Worm (Caenorhabditis elegans) whole organism, L2 larva: Measurements from ENCODE around the gene F52D1.2.

Experiments used
- C34F6.9 ChIP-seq: fragments of 150-350 bp; optimal IDR thresholded peaks from 2 replicates; lab custom pipeline; 2014; ENCODE audit warnings: missing biosample characterization, missing genetic modification characterization
- F13H6.1 ChIP-seq: sonication (generic microtip); optimal IDR thresholded peaks from 2 replicates; lab custom pipeline; 2016; ENCODE audit warnings: missing genetic modification characterization, missing compliant biosample characterization
- Y55F3AM.14 ChIP-seq: fragments of 200-800 bp; sonication (Bioruptor generic); optimal IDR thresholded peaks from 2 replicates; lab custom pipeline; 2018; ENCODE audit warnings: mild to moderate bottlenecking, missing genetic modification characterization, missing compliant biosample characterization
- ZK546.5 ChIP-seq: sonication (generic microtip); optimal IDR thresholded peaks from 2 replicates; lab custom pipeline; 2017; ENCODE audit warnings: missing biosample characterization, missing genetic modification characterization
- aly-2 ChIP-seq: fragments of 150-350 bp; optimal IDR thresholded peaks from 2 replicates; lab custom pipeline; 2014; ENCODE audit warnings: missing biosample characterization, missing genetic modification characterization
- blmp-1 ChIP-seq: sonication (generic microtip); optimal IDR thresholded peaks from 2 replicates; lab custom pipeline; 2017; ENCODE audit warnings: missing genetic modification characterization, mild to moderate bottlenecking, missing compliant biosample characterization, antibody characterized with exemption, moderate library complexity; ENCODE audit not compliant: insufficient read depth
- ceh-16 ChIP-seq: fragments of 150-350 bp; optimal IDR thresholded peaks from 2 replicates; lab custom pipeline; 2014; ENCODE audit warnings: missing biosample characterization, missing genetic modification characterization
- crh-2 ChIP-seq: sonication (generic microtip); optimal IDR thresholded peaks from 2 replicates; lab custom pipeline; 2017; ENCODE audit warnings: missing biosample characterization, missing genetic modification characterization
- dmd-4 ChIP-seq: sonication (generic microtip); optimal IDR thresholded peaks from 2 replicates; lab custom pipeline; 2017; ENCODE audit warnings: missing biosample characterization, missing genetic modification characterization
- egl-27 ChIP-seq: sonication (generic microtip); optimal IDR thresholded peaks from 3 replicates; lab custom pipeline; 2017; ENCODE audit warnings: missing biosample characterization, missing genetic modification reagents, missing genetic modification characterization
- elt-1 ChIP-seq: fragments of 150-350 bp; optimal IDR thresholded peaks from 2 replicates; lab custom pipeline; 2014; ENCODE audit warnings: missing biosample characterization, missing genetic modification characterization
- elt-3 ChIP-seq: sonication (generic microtip); optimal IDR thresholded peaks from 2 replicates; lab custom pipeline; 2017; ENCODE audit warnings: missing biosample characterization, missing genetic modification characterization
- fos-1 ChIP-seq: fragments of 150-350 bp; optimal IDR thresholded peaks from 2 replicates; lab custom pipeline; 2014; ENCODE audit warnings: missing biosample characterization, missing genetic modification characterization
- lin-11 ChIP-seq: fragments of 150-350 bp; sonication (generic microtip); optimal IDR thresholded peaks from 2 replicates; lab custom pipeline; 2014; ENCODE audit warnings: missing biosample characterization, missing genetic modification characterization, inconsistent platforms, mixed read lengths
- lin-13 ChIP-seq: fragments of 150-350 bp; optimal IDR thresholded peaks from 2 replicates; lab custom pipeline; 2014; ENCODE audit warnings: missing biosample characterization, missing genetic modification reagents, missing genetic modification characterization
- lsy-2 ChIP-seq, 2 experiments: fragments of 150-350 bp in 1 of 2; sonication (generic microtip) in 1 of 2; optimal IDR thresholded peaks; 2 replicates each; lab custom pipeline; 2014 to 2017; ENCODE audit warnings: missing biosample characterization in 2 of 2, missing genetic modification characterization in 2 of 2
- mab-5 ChIP-seq: fragments of 150-350 bp; optimal IDR thresholded peaks from 2 replicates; lab custom pipeline; 2014; ENCODE audit warnings: missing biosample characterization, missing genetic modification characterization
- mdl-1 ChIP-seq, 2 experiments: fragments of 150-350 bp in 1 of 2; sonication (generic microtip) in 1 of 2; optimal IDR thresholded peaks; 2 replicates each; lab custom pipeline; 2017; ENCODE audit warnings: missing biosample characterization in 2 of 2, missing genetic modification characterization in 2 of 2
- nhr-10 ChIP-seq: sonication (generic microtip); optimal IDR thresholded peaks from 2 replicates; lab custom pipeline; 2017; ENCODE audit warnings: missing biosample characterization, missing genetic modification characterization
- nhr-11 ChIP-seq: fragments of 150-350 bp; optimal IDR thresholded peaks from 2 replicates; lab custom pipeline; 2014; ENCODE audit warnings: missing biosample characterization, missing genetic modification characterization
- nhr-12 ChIP-seq: fragments of 150-350 bp; optimal IDR thresholded peaks from 2 replicates; lab custom pipeline; 2014; ENCODE audit warnings: missing biosample characterization, missing genetic modification characterization
- nhr-129 ChIP-seq: fragments of 150-350 bp; optimal IDR thresholded peaks from 2 replicates; lab custom pipeline; 2014; ENCODE audit warnings: missing biosample characterization, missing genetic modification characterization
- nhr-21 ChIP-seq: fragments of 150-350 bp; optimal IDR thresholded peaks from 2 replicates; lab custom pipeline; 2014; ENCODE audit warnings: missing biosample characterization, missing genetic modification characterization
- nhr-25 ChIP-seq: fragments of 150-350 bp; sonication (generic microtip); optimal IDR thresholded peaks from 3 replicates; lab custom pipeline; 2014; ENCODE audit warnings: missing biosample characterization, missing genetic modification characterization
- nhr-6 ChIP-seq: fragments of 150-350 bp; optimal IDR thresholded peaks from 2 replicates; lab custom pipeline; 2014; ENCODE audit warnings: missing biosample characterization, missing genetic modification characterization
- nhr-77 ChIP-seq: fragments of 150-350 bp; optimal IDR thresholded peaks from 2 replicates; lab custom pipeline; 2014; ENCODE audit warnings: missing biosample characterization, missing genetic modification characterization
- sem-4 ChIP-seq: fragments of 150-350 bp; optimal IDR thresholded peaks from 2 replicates; lab custom pipeline; 2014; ENCODE audit warnings: missing biosample characterization, missing genetic modification reagents, missing genetic modification characterization
- skn-1 ChIP-seq: sonication (generic microtip); optimal IDR thresholded peaks from 2 replicates; lab custom pipeline; 2017; ENCODE audit warnings: missing biosample characterization, missing genetic modification characterization
- sma-3 ChIP-seq: sonication (generic microtip); optimal IDR thresholded peaks from 2 replicates; lab custom pipeline; 2016; ENCODE audit warnings: missing genetic modification reagents, missing genetic modification characterization, missing compliant biosample characterization
- sma-9 ChIP-seq, 2 experiments: fragments of 150-350 bp in 1 of 2; sonication (generic microtip) in 1 of 2; optimal IDR thresholded peaks; 2 replicates each; lab custom pipeline; 2014 to 2016; ENCODE audit warnings: missing genetic modification characterization in 2 of 2, mild to moderate bottlenecking in 1 of 2, missing biosample characterization in 1 of 2, missing compliant biosample characterization in 1 of 2, missing genetic modification reagents in 1 of 2, moderate library complexity in 1 of 2
- unc-39 ChIP-seq: fragments of 150-350 bp; optimal IDR thresholded peaks from 2 replicates; lab custom pipeline; 2014; ENCODE audit warnings: missing biosample characterization, missing genetic modification characterization
- unc-55 ChIP-seq: fragments of 150-350 bp; sonication (generic microtip); optimal IDR thresholded peaks from 3 replicates; lab custom pipeline; 2014; ENCODE audit warnings: missing biosample characterization, missing genetic modification reagents, missing genetic modification characterization
- unc-62 ChIP-seq: fragments of 150-350 bp; optimal IDR thresholded peaks from 2 replicates; lab custom pipeline; 2014; ENCODE audit warnings: missing biosample characterization, missing genetic modification reagents, missing genetic modification characterization
- ztf-4 ChIP-seq: fragments of 150-350 bp; optimal IDR thresholded peaks from 2 replicates; lab custom pipeline; 2014; ENCODE audit warnings: missing biosample characterization, missing genetic modification characterization

F52D1.2 gene

ce11 chrX:439031-439430 is 11.0 kb downstream of the F52D1.2 start:
- TF ChIP-seq sma-9 (GFP tag; optimal IDR thresholded peaks at IDR 0.05; lab: Kevin White, UChicago): peak; percentile 15
- no peak for TF ChIP-seq sma-9 (tag; optimal IDR thresholded peaks at IDR 0.05; lab: Kevin White, UChicago)
- TF ChIP-seq crh-2 (tag; lab: Kevin White, UChicago): no peak
- TF ChIP-seq, all 48 proteins: peak for 1

- TF ChIP-seq ZK546.5 (tag; lab: Kevin White, UChicago) (no peak), fos-1 (tag; lab: Kevin White, UChicago) (peak; percentile 39), nhr-129 (no peak), lin-13 (GFP tag; lab: Kevin White, UChicago) (no peak), dmd-4 (tag; lab: Kevin White, UChicago) (no peak)
- TF ChIP-seq, all 48 proteins: peak for 1
These were observed 11.6 kb downstream of the F52D1.2 start for ce11 chrX:438396-438795.

ce11 chrX:433747-434146 is 16.3 kb downstream of the F52D1.2 start, which contains the start of gene dve-1:
Gene dve-1, minus strand, starts transcription at chrX:433812.
- TF ChIP-seq unc-39 (tag; lab: Kevin White, UChicago): no peak
- TF ChIP-seq ceh-16 (tag; lab: Kevin White, UChicago): no peak
- TF ChIP-seq lsy-2 (tag; optimal IDR thresholded peaks at IDR 0.05; lab: Kevin White, UChicago): no peak
- TF ChIP-seq nhr-11 (tag; lab: Kevin White, UChicago): no peak
- no peak for TF ChIP-seq C34F6.9 (tag; lab: Kevin White, UChicago)
- no peak for TF ChIP-seq ZK546.5 (tag; lab: Kevin White, UChicago)
- TF ChIP-seq unc-62: no peak
- TF ChIP-seq F13H6.1 (tag; lab: Kevin White, UChicago): no peak
- TF ChIP-seq, all 48 proteins: peak for 0

ce11 chrX:433029-433693 is 16.9 kb downstream of the F52D1.2 start:
- TF ChIP-seq elt-3 (tag; lab: Kevin White, UChicago) (no peak), egl-27 (tag; lab: Kevin White, UChicago) (no peak), sem-4 (peak; percentile 23), mab-5 (tag; lab: Kevin White, UChicago) (no peak), sma-9 (GFP tag; optimal IDR thresholded peaks at IDR 0.05; lab: Kevin White, UChicago) (peak; percentile 35), sma-9 (tag; optimal IDR thresholded peaks at IDR 0.05; lab: Kevin White, UChicago) (no peak), nhr-129 (peak; percentile 15), nhr-25 (tag; lab: Kevin White, UChicago) (peak; percentile 70), blmp-1 (tag; lab: Kevin White, UChicago) (peak; percentile 98), nhr-21 (tag; lab: Kevin White, UChicago) (peak; percentile 7)

ce11 chrX:431596-431995 is 18.4 kb downstream of the F52D1.2 start:
- no peak for TF ChIP-seq nhr-129
- TF ChIP-seq aly-2: no peak
- no peak for TF ChIP-seq ceh-16 (tag; lab: Kevin White, UChicago)
- TF ChIP-seq nhr-12 (tag; lab: Kevin White, UChicago): no peak
- TF ChIP-seq blmp-1 (tag; lab: Kevin White, UChicago): no peak
- no peak for TF ChIP-seq crh-2 (tag; lab: Kevin White, UChicago)
- TF ChIP-seq nhr-77 (tag; lab: Kevin White, UChicago): no peak

DNA sequence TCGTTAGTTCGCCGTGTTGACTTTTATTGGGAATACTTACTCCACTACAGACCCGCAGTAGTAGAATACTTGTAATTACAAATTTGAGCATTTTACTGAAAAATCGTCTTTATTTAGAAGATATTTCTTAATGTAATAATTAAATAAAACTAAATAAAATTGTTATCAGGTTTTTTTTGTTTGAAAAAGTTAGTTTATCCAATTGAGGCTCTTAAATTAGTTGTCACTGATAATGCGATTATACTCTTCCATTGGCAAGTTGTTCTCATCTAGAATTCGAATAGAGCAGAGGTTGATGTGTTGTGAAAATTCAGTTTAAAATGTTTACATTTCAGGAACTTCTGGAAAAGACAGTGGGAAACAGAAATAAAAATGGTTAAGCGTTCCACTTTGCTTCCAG is 24.5 kb downstream of the F52D1.2 start, which contains the start of gene ZK1193.2:
Gene ZK1193.2 (minus strand): TSS at position 101 of the 400 bp plus-strand sequence.
- no peak for TF ChIP-seq sma-3 (GFP tag; lab: Kevin White, UChicago)
- TF ChIP-seq nhr-10 (tag; lab: Kevin White, UChicago): no peak
- no peak for TF ChIP-seq aly-2
- TF ChIP-seq mdl-1 (tag; optimal IDR thresholded peaks at IDR 0.05; lab: Kevin White, UChicago): no peak
- no peak for TF ChIP-seq fos-1 (tag; lab: Kevin White, UChicago)

- no peak for TF ChIP-seq unc-55 (GFP tag; lab: Kevin White, UChicago)
- TF ChIP-seq nhr-6: no peak
- no peak for TF ChIP-seq ceh-16 (tag; lab: Kevin White, UChicago)
- TF ChIP-seq ztf-4 (tag; lab: Kevin White, UChicago): no peak
- TF ChIP-seq nhr-11 (tag; lab: Kevin White, UChicago): no peak
- TF ChIP-seq nhr-25 (tag; lab: Kevin White, UChicago): no peak
- no peak for TF ChIP-seq sma-9 (GFP tag; optimal IDR thresholded peaks at IDR 0.05; lab: Kevin White, UChicago)
- no peak for TF ChIP-seq sma-9 (tag; optimal IDR thresholded peaks at IDR 0.05; lab: Kevin White, UChicago)
- no peak for TF ChIP-seq skn-1 (tag; lab: Kevin White, UChicago)
- no peak for TF ChIP-seq mab-5 (tag; lab: Kevin White, UChicago)
- TF ChIP-seq Y55F3AM.14: no peak
- TF ChIP-seq lin-11: no peak
- TF ChIP-seq elt-1: no peak
- TF ChIP-seq unc-39 (tag; lab: Kevin White, UChicago): no peak
- no peak for TF ChIP-seq nhr-10 (tag; lab: Kevin White, UChicago)
- TF ChIP-seq sma-3 (GFP tag; lab: Kevin White, UChicago): no peak
These were observed 26.3 kb downstream of the F52D1.2 start for ce11 chrX:423757-424156.
